Worm (Caenorhabditis elegans) whole organism, L2 larva: ENCODE data around the gene F08H9.3.

Experiments used
- C34F6.9 ChIP-seq: fragments of 150-350 bp; optimal IDR thresholded peaks from 2 replicates; lab custom pipeline; 2014; ENCODE audit warnings: missing biosample characterization, missing genetic modification characterization
- F13H6.1 ChIP-seq: sonication (generic microtip); optimal IDR thresholded peaks from 2 replicates; lab custom pipeline; 2016; ENCODE audit warnings: missing genetic modification characterization, missing compliant biosample characterization
- R02D3.7 ChIP-seq: fragments of 150-350 bp; optimal IDR thresholded peaks from 2 replicates; lab custom pipeline; 2014; ENCODE audit warnings: missing biosample characterization, missing genetic modification characterization
- alr-1 ChIP-seq: fragments of 150-350 bp; optimal IDR thresholded peaks from 2 replicates; lab custom pipeline; 2014; ENCODE audit warnings: missing biosample characterization, missing genetic modification characterization
- aly-2 ChIP-seq: fragments of 150-350 bp; optimal IDR thresholded peaks from 2 replicates; lab custom pipeline; 2014; ENCODE audit warnings: missing biosample characterization, missing genetic modification characterization
- ama-1 ChIP-seq: fragments of 150-350 bp; optimal IDR thresholded peaks from 2 replicates; lab custom pipeline; 2018; ENCODE audit warnings: inconsistent platforms
- blmp-1 ChIP-seq: sonication (generic microtip); optimal IDR thresholded peaks from 2 replicates; lab custom pipeline; 2017; ENCODE audit warnings: missing genetic modification characterization, mild to moderate bottlenecking, missing compliant biosample characterization, antibody characterized with exemption, moderate library complexity; ENCODE audit not compliant: insufficient read depth
- ceh-16 ChIP-seq: fragments of 150-350 bp; optimal IDR thresholded peaks from 2 replicates; lab custom pipeline; 2014; ENCODE audit warnings: missing biosample characterization, missing genetic modification characterization
- crh-2 ChIP-seq: sonication (generic microtip); optimal IDR thresholded peaks from 2 replicates; lab custom pipeline; 2017; ENCODE audit warnings: missing biosample characterization, missing genetic modification characterization
- dmd-4 ChIP-seq: sonication (generic microtip); optimal IDR thresholded peaks from 2 replicates; lab custom pipeline; 2017; ENCODE audit warnings: missing biosample characterization, missing genetic modification characterization
- elt-1 ChIP-seq: fragments of 150-350 bp; optimal IDR thresholded peaks from 2 replicates; lab custom pipeline; 2014; ENCODE audit warnings: missing biosample characterization, missing genetic modification characterization
- elt-3 ChIP-seq: sonication (generic microtip); optimal IDR thresholded peaks from 2 replicates; lab custom pipeline; 2017; ENCODE audit warnings: missing biosample characterization, missing genetic modification characterization
- fos-1 ChIP-seq: fragments of 150-350 bp; optimal IDR thresholded peaks from 2 replicates; lab custom pipeline; 2014; ENCODE audit warnings: missing biosample characterization, missing genetic modification characterization
- gmeb-1 ChIP-seq: fragments of 150-350 bp; optimal IDR thresholded peaks from 2 replicates; lab custom pipeline; 2014; ENCODE audit warnings: missing biosample characterization, missing genetic modification characterization
- lin-11 ChIP-seq: fragments of 150-350 bp; sonication (generic microtip); optimal IDR thresholded peaks from 2 replicates; lab custom pipeline; 2014; ENCODE audit warnings: missing biosample characterization, missing genetic modification characterization, inconsistent platforms, mixed read lengths
- lin-13 ChIP-seq: fragments of 150-350 bp; optimal IDR thresholded peaks from 2 replicates; lab custom pipeline; 2014; ENCODE audit warnings: missing biosample characterization, missing genetic modification reagents, missing genetic modification characterization
- lin-39 ChIP-seq: fragments of 150-350 bp; optimal IDR thresholded peaks from 2 replicates; lab custom pipeline; 2014; ENCODE audit warnings: missing biosample characterization, missing genetic modification reagents, missing genetic modification characterization
- lsy-2 ChIP-seq, 2 experiments: fragments of 150-350 bp in 1 of 2; sonication (generic microtip) in 1 of 2; optimal IDR thresholded peaks; 2 replicates each; lab custom pipeline; 2014 to 2017; ENCODE audit warnings: missing biosample characterization in 2 of 2, missing genetic modification characterization in 2 of 2
- mab-5 ChIP-seq: fragments of 150-350 bp; optimal IDR thresholded peaks from 2 replicates; lab custom pipeline; 2014; ENCODE audit warnings: missing biosample characterization, missing genetic modification characterization
- mbf-1 ChIP-seq: sonication (generic microtip); optimal IDR thresholded peaks from 2 replicates; lab custom pipeline; 2017; ENCODE audit warnings: missing biosample characterization, missing genetic modification characterization
- mdl-1 ChIP-seq, 2 experiments: fragments of 150-350 bp in 1 of 2; sonication (generic microtip) in 1 of 2; optimal IDR thresholded peaks; 2 replicates each; lab custom pipeline; 2017; ENCODE audit warnings: missing biosample characterization in 2 of 2, missing genetic modification characterization in 2 of 2
- nhr-12 ChIP-seq: fragments of 150-350 bp; optimal IDR thresholded peaks from 2 replicates; lab custom pipeline; 2014; ENCODE audit warnings: missing biosample characterization, missing genetic modification characterization
- nhr-129 ChIP-seq: fragments of 150-350 bp; optimal IDR thresholded peaks from 2 replicates; lab custom pipeline; 2014; ENCODE audit warnings: missing biosample characterization, missing genetic modification characterization
- nhr-21 ChIP-seq: fragments of 150-350 bp; optimal IDR thresholded peaks from 2 replicates; lab custom pipeline; 2014; ENCODE audit warnings: missing biosample characterization, missing genetic modification characterization
- nhr-23 ChIP-seq: fragments of 150-350 bp; optimal IDR thresholded peaks from 2 replicates; lab custom pipeline; 2014; ENCODE audit warnings: missing biosample characterization, missing genetic modification reagents, missing genetic modification characterization
- nhr-237 ChIP-seq: fragments of 150-350 bp; optimal IDR thresholded peaks from 2 replicates; lab custom pipeline; 2014; ENCODE audit warnings: missing biosample characterization, missing genetic modification characterization
- nhr-25 ChIP-seq: fragments of 150-350 bp; sonication (generic microtip); optimal IDR thresholded peaks from 3 replicates; lab custom pipeline; 2014; ENCODE audit warnings: missing biosample characterization, missing genetic modification characterization
- nhr-6 ChIP-seq: fragments of 150-350 bp; optimal IDR thresholded peaks from 2 replicates; lab custom pipeline; 2014; ENCODE audit warnings: missing biosample characterization, missing genetic modification characterization
- nhr-77 ChIP-seq: fragments of 150-350 bp; optimal IDR thresholded peaks from 2 replicates; lab custom pipeline; 2014; ENCODE audit warnings: missing biosample characterization, missing genetic modification characterization
- peb-1 ChIP-seq: fragments of 150-350 bp; optimal IDR thresholded peaks from 2 replicates; lab custom pipeline; 2014; ENCODE audit warnings: missing biosample characterization, missing genetic modification characterization
- sem-4 ChIP-seq: fragments of 150-350 bp; optimal IDR thresholded peaks from 2 replicates; lab custom pipeline; 2014; ENCODE audit warnings: missing biosample characterization, missing genetic modification reagents, missing genetic modification characterization
- skn-1 ChIP-seq: sonication (generic microtip); optimal IDR thresholded peaks from 2 replicates; lab custom pipeline; 2017; ENCODE audit warnings: missing biosample characterization, missing genetic modification characterization
- sma-3 ChIP-seq: sonication (generic microtip); optimal IDR thresholded peaks from 2 replicates; lab custom pipeline; 2016; ENCODE audit warnings: missing genetic modification reagents, missing genetic modification characterization, missing compliant biosample characterization
- snpc-4 ChIP-seq: fragments of 150-350 bp; optimal IDR thresholded peaks from 2 replicates; lab custom pipeline; 2014; ENCODE audit warnings: missing biosample characterization, missing genetic modification characterization
- unc-39 ChIP-seq: fragments of 150-350 bp; optimal IDR thresholded peaks from 2 replicates; lab custom pipeline; 2014; ENCODE audit warnings: missing biosample characterization, missing genetic modification characterization
- unc-55 ChIP-seq: fragments of 150-350 bp; sonication (generic microtip); optimal IDR thresholded peaks from 3 replicates; lab custom pipeline; 2014; ENCODE audit warnings: missing biosample characterization, missing genetic modification reagents, missing genetic modification characterization
- unc-62 ChIP-seq: fragments of 150-350 bp; optimal IDR thresholded peaks from 2 replicates; lab custom pipeline; 2014; ENCODE audit warnings: missing biosample characterization, missing genetic modification reagents, missing genetic modification characterization
- zag-1 ChIP-seq: fragments of 150-350 bp; optimal IDR thresholded peaks from 2 replicates; lab custom pipeline; 2014; ENCODE audit warnings: missing biosample characterization, missing genetic modification characterization
- ztf-1 ChIP-seq: fragments of 200-800 bp; sonication (Bioruptor generic); conservative IDR thresholded peaks from 2 replicates; pipeline ENCODE4 v1.3.6; 2022; ENCODE audit warnings: missing genetic modification characterization, missing compliant biosample characterization
- ztf-11 ChIP-seq: sonication (generic microtip); optimal IDR thresholded peaks from 2 replicates; lab custom pipeline; 2017; ENCODE audit warnings: missing biosample characterization, missing genetic modification characterization
- ztf-4 ChIP-seq: fragments of 150-350 bp; optimal IDR thresholded peaks from 2 replicates; lab custom pipeline; 2014; ENCODE audit warnings: missing biosample characterization, missing genetic modification characterization

The F08H9.3 gene

DNA sequence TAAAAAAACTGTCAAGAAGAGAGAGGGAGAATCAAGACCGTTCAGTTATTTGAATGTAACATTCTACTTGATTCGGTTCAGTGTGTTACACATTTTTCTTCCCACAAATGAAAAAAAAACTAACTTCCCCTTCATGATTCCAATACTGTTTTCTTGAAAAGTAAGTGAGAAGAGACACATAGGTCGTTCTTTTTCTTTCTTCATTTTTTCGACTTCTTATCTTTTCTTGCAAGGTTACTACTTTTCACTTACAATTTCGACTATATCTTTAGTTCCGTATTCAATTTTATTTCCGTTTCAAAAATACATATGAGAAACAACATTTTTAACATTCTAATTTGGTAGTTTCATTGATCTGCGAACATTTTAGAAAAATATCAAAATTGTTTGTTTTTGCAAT, 23.9 kb downstream of the F08H9.3 start:
- TF ChIP-seq mdl-1 (tag; optimal IDR thresholded peaks at IDR 0.05; lab: Kevin White, UChicago) (no peak), elt-3 (no peak), lin-39 (tag; lab: Kevin White, UChicago) (no peak), ztf-1 (GFP tag; lab: Robert Waterston, UW) (no peak), ztf-11 (tag; lab: Kevin White, UChicago) (no peak), C34F6.9 (tag; lab: Kevin White, UChicago) (no peak), nhr-25 (tag; lab: Kevin White, UChicago) (no peak), lin-11 (no peak), mab-5 (tag; lab: Kevin White, UChicago) (no peak), fos-1 (tag; lab: Kevin White, UChicago) (no peak), elt-1 (no peak), skn-1 (no peak), nhr-23 (tag; lab: Kevin White, UChicago) (no peak), gmeb-1 (tag; lab: Kevin White, UChicago) (no peak), nhr-12 (tag; lab: Kevin White, UChicago) (no peak), F13H6.1 (tag; lab: Kevin White, UChicago) (no peak), aly-2 (tag; lab: Kevin White, UChicago) (no peak), unc-39 (tag; lab: Kevin White, UChicago) (no peak), peb-1 (tag; lab: Kevin White, UChicago) (no peak), zag-1 (tag; lab: Kevin White, UChicago) (no peak)

ce11 chrV:14438099-14438739, 24.9 kb downstream of the F08H9.3 start:
- TF ChIP-seq sma-3 (GFP tag; lab: Kevin White, UChicago) = no peak
- TF ChIP-seq unc-55 (GFP tag; lab: Kevin White, UChicago) = no peak
- TF ChIP-seq lin-39 (tag; lab: Kevin White, UChicago) = no peak
- no peak for TF ChIP-seq sem-4 (tag; lab: Kevin White, UChicago)
- no peak for TF ChIP-seq dmd-4 (tag; lab: Kevin White, UChicago)
- no peak for TF ChIP-seq nhr-23 (tag; lab: Kevin White, UChicago)
- TF ChIP-seq crh-2 (tag; lab: Kevin White, UChicago) = no peak
- no peak for TF ChIP-seq ztf-4 (tag; lab: Kevin White, UChicago)
- TF ChIP-seq F13H6.1 (tag; lab: Kevin White, UChicago) = no peak
- no peak for TF ChIP-seq nhr-237 (tag; lab: Kevin White, UChicago)
- no peak for TF ChIP-seq mdl-1 (tag; optimal IDR thresholded peaks at IDR 0.05; lab: Kevin White, UChicago)
- no peak for TF ChIP-seq unc-39 (tag; lab: Kevin White, UChicago)
- TF ChIP-seq nhr-6 (tag; lab: Kevin White, UChicago) = no peak
- no peak for TF ChIP-seq ceh-16 (tag; lab: Kevin White, UChicago)
- no peak for TF ChIP-seq alr-1 (tag; lab: Kevin White, UChicago)

ce11 chrV:14437355-14437754, 25.8 kb downstream of the F08H9.3 start:
- TF ChIP-seq lin-11 (no peak), gmeb-1 (tag; lab: Kevin White, UChicago) (no peak), R02D3.7 (tag; lab: Kevin White, UChicago) (no peak), blmp-1 (tag; lab: Kevin White, UChicago) (no peak), F13H6.1 (tag; lab: Kevin White, UChicago) (no peak)
- TF ChIP-seq, all 48 proteins: peak for 0

ce11 chrV:14436195-14436594, 26.9 kb downstream of the F08H9.3 start:
- no peak for TF ChIP-seq snpc-4
- TF ChIP-seq ztf-4 (tag; lab: Kevin White, UChicago) = no peak
- no peak for TF ChIP-seq nhr-77 (tag; lab: Kevin White, UChicago)
- no peak for TF ChIP-seq alr-1 (tag; lab: Kevin White, UChicago)
- TF ChIP-seq mbf-1 (tag; lab: Kevin White, UChicago) = no peak
- no peak for TF ChIP-seq peb-1 (tag; lab: Kevin White, UChicago)
- TF ChIP-seq lsy-2 (tag; optimal IDR thresholded peaks at IDR 0.05; lab: Kevin White, UChicago) = no peak
- no peak for TF ChIP-seq blmp-1 (tag; lab: Kevin White, UChicago)
- no peak for TF ChIP-seq unc-62
- no peak for TF ChIP-seq crh-2 (tag; lab: Kevin White, UChicago)
- no peak for TF ChIP-seq elt-3
- no peak for TF ChIP-seq ama-1 (lab: Kevin White, UChicago)
- TF ChIP-seq nhr-21 (tag; lab: Kevin White, UChicago) = no peak
- TF ChIP-seq unc-39 (tag; lab: Kevin White, UChicago) = no peak
- no peak for TF ChIP-seq gmeb-1 (tag; lab: Kevin White, UChicago)
- TF ChIP-seq lin-13 (GFP tag; lab: Kevin White, UChicago) = no peak
- no peak for TF ChIP-seq unc-55 (GFP tag; lab: Kevin White, UChicago)
- TF ChIP-seq nhr-129 = no peak
- TF ChIP-seq ztf-11 (tag; lab: Kevin White, UChicago) = no peak
- no peak for TF ChIP-seq ztf-1 (GFP tag; lab: Robert Waterston, UW)
